Worm (Caenorhabditis elegans): ENCODE results near the gene F28H7.8.

Gene F28H7.8

ce11 chrV:10719019-10719832 is 39.5 kb upstream of the F28H7.8 start:
- TF ChIP-seq ama-1 (optimal IDR thresholded peaks at IDR 0.05), result peak; percentile 38
- TF ChIP-seq ama-1 (GFP tag; optimal IDR thresholded peaks at IDR 0.05), result no peak
- TF ChIP-seq cebp-1 (GFP tag; IDR thresholded peaks at IDR 0.05), result no peak
- TF ChIP-seq cebp-1 (tag; optimal IDR thresholded peaks at IDR 0.05), result peak; percentile 29
- TF ChIP-seq hmg-20 (GFP tag; IDR thresholded peaks at IDR 0.05), result no peak
- peak; percentile 49 for TF ChIP-seq somi-1 (GFP tag; optimal IDR thresholded peaks at IDR 0.05)
- peak; percentile 39 for TF ChIP-seq K12H6.12 (tag; optimal IDR thresholded peaks at IDR 0.05)
- TF ChIP-seq ztf-26 (tag; optimal IDR thresholded peaks at IDR 0.05), result no peak
- no peak for TF ChIP-seq ceh-40 (GFP tag; IDR thresholded peaks at IDR 0.05)
- no peak for TF ChIP-seq zfh-2 (GFP tag; conservative IDR thresholded peaks at IDR 0.05)
- TF ChIP-seq F10E7.11 (tag; optimal IDR thresholded peaks at IDR 0.05), result no peak
- TF ChIP-seq rcor-1 (GFP tag; IDR thresholded peaks at IDR 0.05), result 0 out of 2 replicates have a peak, but pooled peaks have one; percentile 14
- no peak for TF ChIP-seq madf-3 (GFP tag; IDR thresholded peaks at IDR 0.05)

DNA sequence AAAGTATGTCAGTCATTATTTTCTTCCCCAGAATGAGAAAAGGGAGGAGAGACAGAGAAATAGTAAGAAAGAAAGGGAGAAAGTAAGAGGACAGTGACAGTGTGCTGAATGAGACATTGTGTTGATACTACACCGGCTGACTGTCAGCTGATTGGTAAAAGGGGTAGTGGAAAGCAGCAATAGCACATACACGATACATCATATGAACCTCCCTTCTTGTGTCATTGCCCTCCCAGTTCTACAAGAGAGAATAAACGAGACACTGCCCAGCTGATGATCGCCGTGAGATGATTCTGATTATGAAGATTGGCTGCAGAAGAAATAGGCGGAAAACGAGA is 39.0 kb upstream of the F28H7.8 start:
- TF ChIP-seq hrde-1 (tag; optimal IDR thresholded peaks at IDR 0.05; ENCODE audit: borderline replicate concordance), result no peak
- TF ChIP-seq dpff-1 (tag; optimal IDR thresholded peaks at IDR 0.05), result no peak
- no peak for TF ChIP-seq ztf-25 (GFP tag; IDR thresholded peaks at IDR 0.05)
- no peak for TF ChIP-seq B0019.2 (GFP tag; conservative IDR thresholded peaks at IDR 0.05)
- no peak for TF ChIP-seq somi-1 (GFP tag; optimal IDR thresholded peaks at IDR 0.05)
- peak; percentile 44 for TF ChIP-seq ceh-27 (GFP tag; optimal IDR thresholded peaks at IDR 0.05)
- TF ChIP-seq hmg-20 (GFP tag; IDR thresholded peaks at IDR 0.05), result no peak
- TF ChIP-seq zfh-2 (GFP tag; conservative IDR thresholded peaks at IDR 0.05), result no peak
- TF ChIP-seq nhr-90 (tag; optimal IDR thresholded peaks at IDR 0.05), result no peak
- TF ChIP-seq attf-3 (GFP tag; conservative IDR thresholded peaks at IDR 0.05), result no peak
- TF ChIP-seq nhr-27 (tag; optimal IDR thresholded peaks at IDR 0.05), result no peak
- TF ChIP-seq xnd-1 (tag; optimal IDR thresholded peaks at IDR 0.05), result no peak
- no peak for TF ChIP-seq aptf-3 (GFP tag; IDR thresholded peaks at IDR 0.05)
- no peak for TF ChIP-seq ztf-22 (GFP tag; optimal IDR thresholded peaks at IDR 0.05)
- TF ChIP-seq madf-3 (GFP tag; IDR thresholded peaks at IDR 0.05), result no peak
- TF ChIP-seq unc-62 (GFP tag; optimal IDR thresholded peaks at IDR 0.05), result peak; percentile 40
- TF ChIP-seq madf-8 (GFP tag; conservative IDR thresholded peaks at IDR 0.05), result no peak
- TF ChIP-seq Y95B8A.8 (GFP tag; IDR thresholded peaks at IDR 0.05), result 0 out of 2 replicates have a peak, but pooled peaks have one; percentile 7
- TF ChIP-seq gei-17 (GFP tag; optimal IDR thresholded peaks at IDR 0.05), result no peak
- no peak for TF ChIP-seq F55B11.4 (tag; optimal IDR thresholded peaks at IDR 0.05; ENCODE audit: borderline replicate concordance, insufficient read depth)
- TF ChIP-seq egl-18 (GFP tag; IDR thresholded peaks at IDR 0.05), result no peak
- TF ChIP-seq T26A5.8 (tag; optimal IDR thresholded peaks at IDR 0.05), result no peak
- no peak for TF ChIP-seq F23B12.7 (tag; optimal IDR thresholded peaks at IDR 0.05; ENCODE audit: insufficient read depth)
- no peak for TF ChIP-seq egl-44 (GFP tag; IDR thresholded peaks at IDR 0.05)
- no peak for TF ChIP-seq hsf-1 (GFP tag; IDR thresholded peaks at IDR 0.05)
- TF ChIP-seq rcor-1 (GFP tag; IDR thresholded peaks at IDR 0.05), result 0 out of 2 replicates have a peak, but pooled peaks have one; percentile 3
- no peak for TF ChIP-seq madf-10 (tag; optimal IDR thresholded peaks at IDR 0.05)
- TF ChIP-seq F49E8.2 (tag; optimal IDR thresholded peaks at IDR 0.05; ENCODE audit: insufficient read depth), result no peak
- no peak for TF ChIP-seq mcd-1 (GFP tag; IDR thresholded peaks at IDR 0.05)
- TF ChIP-seq ztf-6 (GFP tag; IDR thresholded peaks at IDR 0.05), result no peak
- TF ChIP-seq atf-7 (tag; optimal IDR thresholded peaks at IDR 0.05), result no peak
- TF ChIP-seq snpc-1.3 (tag; optimal IDR thresholded peaks at IDR 0.05; ENCODE audit: insufficient read depth), result no peak
- TF ChIP-seq unc-130 (GFP tag; optimal IDR thresholded peaks at IDR 0.05), result no peak
- TF ChIP-seq ztf-28 (GFP tag; IDR thresholded peaks at IDR 0.05), result no peak
- TF ChIP-seq K11D2.4 (GFP tag; IDR thresholded peaks at IDR 0.05), result 0 out of 2 replicates have a peak, but pooled peaks have one; percentile 51
- TF ChIP-seq ZK185.1 (tag; optimal IDR thresholded peaks at IDR 0.05; ENCODE audit: poor library complexity, severe bottlenecking), result no peak
- no peak for TF ChIP-seq hlh-12 (tag; optimal IDR thresholded peaks at IDR 0.05)
- TF ChIP-seq repo-1 (tag; optimal IDR thresholded peaks at IDR 0.05), result no peak
